Fruit fly (Drosophila melanogaster) Kc167 (cell line): Measurements from ENCODE around the gene CG13384.

ENCODE experiments used
- Myc ChIP-seq: fragments of >200 bp; optimal IDR thresholded peaks from 2 replicates; lab custom pipeline; 2017; ENCODE audit warnings: missing external identifiers
- Sin3A ChIP-seq: fragments of >200 bp; optimal IDR thresholded peaks from 2 replicates; lab custom pipeline; 2018; ENCODE audit warnings: missing external identifiers
- h ChIP-seq: fragments of >200 bp; optimal IDR thresholded peaks from 3 replicates; lab custom pipeline; 2018; ENCODE audit warnings: missing external identifiers
- insv ChIP-seq: fragments of >200 bp; optimal IDR thresholded peaks from 3 replicates; lab custom pipeline; 2018; ENCODE audit warnings: missing external identifiers
- psq ChIP-seq: fragments of >200 bp; optimal IDR thresholded peaks from 2 replicates; lab custom pipeline; 2017; ENCODE audit warnings: missing external identifiers
- ttk ChIP-seq: sonication (Bioruptor generic); optimal IDR thresholded peaks from 2 replicates; lab custom pipeline; 2017; ENCODE audit warnings: missing external identifiers

The CG13384 gene

DNA sequence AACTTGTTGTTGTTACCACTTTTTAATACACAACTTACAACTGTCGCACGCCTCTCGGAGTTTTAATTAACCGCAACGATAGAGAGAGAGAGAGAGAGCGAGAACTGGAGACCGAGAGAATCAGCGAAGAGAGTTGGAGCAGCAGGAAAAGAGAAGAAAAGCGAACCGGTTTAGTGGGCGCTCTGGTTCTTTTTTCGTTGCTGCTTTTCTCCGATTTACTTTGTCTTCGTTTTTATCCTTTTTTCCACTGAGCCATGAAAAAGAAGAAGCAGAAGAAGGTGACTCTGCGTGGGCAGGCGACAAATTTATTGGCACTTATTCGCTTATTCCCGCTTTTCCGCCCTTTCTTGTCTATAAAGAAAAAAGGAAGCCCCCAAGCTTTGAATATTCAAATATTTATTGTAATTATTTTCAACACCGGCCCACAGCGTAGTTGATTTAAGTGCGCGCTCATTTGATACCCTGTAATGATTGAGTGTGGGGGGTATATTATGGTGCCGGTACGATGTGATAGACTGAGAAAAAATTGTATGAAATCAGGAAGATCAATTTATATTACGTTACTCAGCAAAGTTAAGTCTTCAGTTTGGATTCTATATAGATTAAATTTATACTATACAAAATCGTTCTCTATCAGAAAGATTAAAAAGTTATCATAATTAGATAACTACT is 36.1 kb downstream of the CG13384 start:
- no peak for TF ChIP-seq psq
- no peak for TF ChIP-seq ttk (lab: Kevin White, UChicago)
- TF ChIP-seq Myc, result no peak
- TF ChIP-seq Sin3A (lab: Kevin White, UChicago), result no peak
- TF ChIP-seq h (lab: Kevin White, UChicago), result no peak
- no peak for TF ChIP-seq insv (lab: Kevin White, UChicago)

- no peak for TF ChIP-seq psq
- TF ChIP-seq Sin3A (lab: Kevin White, UChicago), result no peak
- no peak for TF ChIP-seq insv (lab: Kevin White, UChicago)
- no peak for TF ChIP-seq ttk (lab: Kevin White, UChicago)
- no peak for TF ChIP-seq h (lab: Kevin White, UChicago)
- TF ChIP-seq Myc, result no peak
Observed at dm6 chr2L:8421717-8422116, 37.5 kb downstream of the CG13384 start.

DNA sequence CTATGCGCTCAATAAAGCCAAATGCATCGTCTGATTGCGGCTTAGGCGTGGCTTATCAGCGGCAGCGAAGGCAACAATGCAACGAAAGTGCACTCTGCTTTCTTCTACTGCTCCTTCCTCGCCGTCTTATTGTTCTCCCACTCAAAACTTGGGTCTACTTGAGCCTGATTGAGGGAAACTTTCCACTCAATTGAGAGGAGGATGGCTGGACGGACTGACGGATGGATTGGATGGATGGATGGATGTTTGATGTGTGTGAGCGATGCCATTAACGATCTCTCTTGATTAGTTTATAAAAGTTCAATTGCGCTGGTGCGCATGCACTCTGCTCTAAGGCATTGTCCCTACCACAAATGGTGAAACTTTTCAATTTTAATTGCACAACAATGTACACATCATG is 38.8 kb downstream of the CG13384 start:
- TF ChIP-seq psq, result no peak
- TF ChIP-seq Sin3A (lab: Kevin White, UChicago), result no peak
- no peak for TF ChIP-seq h (lab: Kevin White, UChicago)
- TF ChIP-seq ttk (lab: Kevin White, UChicago), result no peak
- no peak for TF ChIP-seq insv (lab: Kevin White, UChicago)
- no peak for TF ChIP-seq Myc

DNA sequence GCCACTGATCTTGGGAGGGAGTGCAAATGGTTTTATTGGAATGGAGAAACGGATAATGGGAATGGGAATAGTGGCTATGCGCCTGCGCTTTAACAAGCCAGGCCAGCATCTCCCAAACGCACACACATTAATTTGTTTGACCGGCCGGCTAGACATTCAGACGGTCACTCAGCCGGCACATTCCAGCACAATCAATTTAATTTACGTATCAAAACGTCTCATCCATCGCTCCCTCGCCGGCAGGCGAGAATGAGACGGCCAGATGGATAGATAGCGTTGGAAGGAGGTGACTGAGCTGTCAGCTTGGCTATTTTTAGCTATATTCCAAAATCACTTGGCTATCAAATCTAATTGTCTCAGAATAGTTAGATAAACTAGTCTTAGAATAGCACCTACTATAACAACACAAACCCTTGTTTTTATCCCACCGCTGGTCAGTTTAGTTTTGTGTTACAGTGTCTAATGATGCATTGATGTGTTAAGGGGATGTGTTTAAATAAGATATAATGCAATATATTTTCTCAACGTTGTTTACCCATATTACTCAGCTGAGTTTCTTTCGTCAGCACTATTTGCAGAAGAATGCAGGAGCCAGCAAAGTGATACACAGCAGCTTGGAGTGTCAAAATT is 39.3 kb downstream of the CG13384 start:
- TF ChIP-seq Sin3A (lab: Kevin White, UChicago), result no peak
- TF ChIP-seq ttk (lab: Kevin White, UChicago), result no peak
- no peak for TF ChIP-seq h (lab: Kevin White, UChicago)
- TF ChIP-seq Myc, result no peak
- TF ChIP-seq insv (lab: Kevin White, UChicago), result no peak
- no peak for TF ChIP-seq psq

DNA sequence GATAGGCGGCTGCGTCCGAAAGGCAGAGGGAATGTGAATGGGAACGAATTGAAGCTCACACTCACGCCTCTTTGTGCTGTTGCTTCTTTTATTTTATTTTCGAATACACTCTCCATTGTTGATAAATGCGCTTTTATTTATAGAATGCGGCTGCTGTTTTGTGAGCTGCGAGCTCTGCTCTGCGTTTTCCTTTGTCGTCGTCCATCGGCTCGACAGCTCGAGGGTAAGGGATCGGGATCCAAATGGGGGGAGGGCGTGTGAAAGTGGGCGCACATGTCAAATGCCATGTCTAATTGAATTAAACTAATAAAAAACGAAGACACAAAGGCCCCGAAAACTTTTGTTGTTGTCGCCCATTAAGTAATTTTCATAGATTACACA is 39.8 kb downstream of the CG13384 start:
- TF ChIP-seq psq (no peak), ttk (lab: Kevin White, UChicago) (no peak), insv (lab: Kevin White, UChicago) (no peak)

DNA sequence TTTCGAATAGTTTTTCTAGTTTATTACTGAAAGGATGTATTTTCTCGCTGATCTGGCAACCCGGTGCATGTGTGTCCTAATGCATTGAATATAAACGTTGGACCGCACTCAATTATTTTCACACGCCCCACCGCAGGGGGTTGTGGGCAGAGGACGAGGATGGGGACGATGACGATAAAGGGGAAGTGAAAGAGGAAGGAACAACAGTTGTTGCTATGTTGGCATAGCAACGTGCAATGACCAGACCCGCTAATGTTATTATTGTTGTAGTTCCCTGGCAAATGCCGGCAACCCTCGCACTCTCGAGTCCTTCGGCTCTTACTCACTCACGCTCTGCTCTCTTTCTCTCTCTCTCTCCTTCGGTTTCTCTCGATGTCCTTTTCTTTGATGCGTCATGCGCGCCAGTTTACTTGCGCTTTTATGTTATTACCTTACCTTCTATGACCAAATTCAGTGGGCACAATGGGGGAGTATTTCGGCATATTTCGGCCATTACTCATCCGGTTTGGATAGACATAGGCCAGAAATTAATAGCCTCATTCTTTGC is 40.5 kb downstream of the CG13384 start:
- TF ChIP-seq ttk (lab: Kevin White, UChicago), result no peak
- TF ChIP-seq Sin3A (lab: Kevin White, UChicago), result no peak
- no peak for TF ChIP-seq Myc
- no peak for TF ChIP-seq insv (lab: Kevin White, UChicago)
- no peak for TF ChIP-seq h (lab: Kevin White, UChicago)
- TF ChIP-seq psq, result no peak

DNA sequence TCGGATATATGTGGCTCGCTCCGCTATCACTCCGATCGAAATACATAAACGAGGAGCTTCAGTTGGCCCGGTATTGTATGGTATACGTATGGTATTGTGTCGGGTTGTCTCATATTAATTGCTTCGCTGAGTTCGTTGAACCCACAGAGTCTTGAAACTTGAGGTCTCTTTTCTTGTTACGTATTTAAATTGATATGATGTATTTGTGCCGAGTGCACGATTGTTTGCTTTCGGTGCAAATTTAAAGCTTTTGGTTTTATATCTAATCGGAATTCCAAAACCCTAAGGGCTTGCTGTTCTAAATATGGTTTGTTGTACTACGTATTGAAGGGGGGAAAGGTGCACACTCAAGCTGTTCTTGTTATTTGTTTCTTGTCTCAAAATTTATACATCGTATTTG is 41.0 kb downstream of the CG13384 start:
- TF ChIP-seq insv (lab: Kevin White, UChicago) (no peak), h (lab: Kevin White, UChicago) (no peak), psq (no peak), ttk (lab: Kevin White, UChicago) (no peak), Myc (no peak), Sin3A (lab: Kevin White, UChicago) (no peak)

dm6 chr2L:8425962-8426759 is 41.9 kb downstream of the CG13384 start:
- TF ChIP-seq insv (lab: Kevin White, UChicago) (no peak), h (lab: Kevin White, UChicago) (no peak), ttk (lab: Kevin White, UChicago) (no peak), Myc (no peak), Sin3A (lab: Kevin White, UChicago) (no peak), psq (no peak)

dm6 chr2L:8426801-8427200 is 42.5 kb downstream of the CG13384 start:
- TF ChIP-seq insv (lab: Kevin White, UChicago), result no peak
- no peak for TF ChIP-seq h (lab: Kevin White, UChicago)
- no peak for TF ChIP-seq Myc
- no peak for TF ChIP-seq ttk (lab: Kevin White, UChicago)
- no peak for TF ChIP-seq psq
- no peak for TF ChIP-seq Sin3A (lab: Kevin White, UChicago)

dm6 chr2L:8432130-8432529 is 47.9 kb downstream of the CG13384 start:
- no peak for TF ChIP-seq Myc
- no peak for TF ChIP-seq psq
- no peak for TF ChIP-seq h (lab: Kevin White, UChicago)
- no peak for TF ChIP-seq ttk (lab: Kevin White, UChicago)
- TF ChIP-seq insv (lab: Kevin White, UChicago), result no peak
- TF ChIP-seq Sin3A (lab: Kevin White, UChicago), result no peak

DNA sequence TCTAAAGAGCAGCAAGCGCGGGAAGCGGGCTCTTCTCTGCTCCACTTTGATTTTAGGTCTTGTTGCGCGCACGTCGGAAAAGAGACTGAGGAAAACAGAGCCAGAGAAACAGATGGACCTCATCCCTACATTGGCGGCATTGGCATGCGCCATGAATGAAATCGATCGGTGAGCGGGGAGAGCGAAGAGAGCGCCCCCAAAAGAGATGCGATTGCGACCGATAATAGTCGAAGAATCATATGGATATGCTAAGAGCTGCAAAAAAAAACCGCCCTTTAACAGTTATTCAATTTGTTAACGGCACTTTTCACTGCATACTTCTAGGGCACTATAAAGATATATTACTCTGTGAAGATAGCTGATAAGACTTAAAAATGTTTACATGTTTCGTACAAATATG is 49.3 kb downstream of the CG13384 start, which contains the start of gene grk:
Gene grk (minus strand): TSS at position 87 of the 400 bp plus-strand sequence.
- no peak for TF ChIP-seq Myc
- TF ChIP-seq insv (lab: Kevin White, UChicago), result no peak
- TF ChIP-seq h (lab: Kevin White, UChicago), result no peak
- TF ChIP-seq psq, result no peak
- TF ChIP-seq ttk (lab: Kevin White, UChicago), result no peak
- TF ChIP-seq Sin3A (lab: Kevin White, UChicago), result no peak

DNA sequence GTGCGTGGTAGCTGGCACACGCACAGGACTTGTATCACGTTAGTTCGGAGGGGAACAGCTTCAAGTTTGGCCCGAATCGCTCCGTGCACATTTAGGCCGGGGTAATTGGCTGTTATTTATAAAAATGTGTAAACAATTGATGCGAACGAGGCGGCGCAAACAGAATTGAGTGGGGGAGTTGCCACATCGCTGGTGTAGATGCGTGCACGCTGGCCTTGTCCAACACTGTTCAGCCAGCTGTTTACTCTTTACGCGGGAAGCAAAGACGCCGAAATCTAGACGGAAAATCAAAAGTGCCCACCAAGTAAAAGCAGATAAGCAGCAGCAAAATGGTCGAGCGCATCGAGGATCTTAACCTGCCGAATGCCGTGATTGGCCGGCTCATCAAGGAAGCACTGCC is 52.9 kb downstream of the CG13384 start, which contains the start of the genes D12 and Chrac-14:
Gene D12 (minus strand): TSS at position 190 of the 400 bp plus-strand sequence.
Gene Chrac-14 (plus strand): TSS at position 230 of the 400 bp plus-strand sequence.
- no peak for TF ChIP-seq insv (lab: Kevin White, UChicago)
- no peak for TF ChIP-seq Myc
- TF ChIP-seq psq, result no peak
- TF ChIP-seq Sin3A (lab: Kevin White, UChicago), result no peak
- TF ChIP-seq h (lab: Kevin White, UChicago), result no peak
- TF ChIP-seq ttk (lab: Kevin White, UChicago), result no peak
